Fruit fly (Drosophila melanogaster): ENCODE results near the gene CG42526.

DNA sequence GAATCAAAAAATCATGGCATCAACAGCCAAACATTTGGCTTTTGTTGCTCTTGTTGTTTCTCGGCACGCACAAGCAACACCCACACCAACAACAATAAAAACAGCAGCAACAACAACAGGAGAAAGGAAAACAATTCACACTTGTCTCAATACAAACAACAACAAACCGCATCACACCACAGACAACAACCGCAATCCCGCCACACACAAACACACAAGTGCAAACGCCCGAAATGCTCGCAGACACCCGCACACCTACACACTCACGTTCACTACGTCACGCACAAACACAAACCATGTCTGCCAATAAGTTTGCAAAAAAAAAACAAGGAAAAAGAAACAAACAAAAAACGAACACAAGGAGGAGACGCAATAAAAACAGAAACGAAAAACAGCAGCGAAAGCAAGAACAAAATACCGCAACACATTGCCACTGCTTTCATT lies 32.6 kb upstream of the CG42526 start:
- TF ChIP-seq CG9948 (tag; optimal IDR thresholded peaks at IDR 0.05) (no peak), rn (GFP tag; IDR thresholded peaks at IDR 0.05) (no peak), CG8159 (tag; optimal IDR thresholded peaks at IDR 0.05) (no peak), EcR (GFP tag; optimal IDR thresholded peaks at IDR 0.05) (no peak), CG17806 (tag; optimal IDR thresholded peaks at IDR 0.05) (no peak), fd96Ca (GFP tag; IDR thresholded peaks at IDR 0.05) (peak; percentile 69), CG8301 (tag; optimal IDR thresholded peaks at IDR 0.05) (no peak), Pif1B (GFP tag; optimal IDR thresholded peaks at IDR 0.05) (no peak), D1 (tag; optimal IDR thresholded peaks at IDR 0.05) (no peak), CG4496 (GFP tag; IDR thresholded peaks at IDR 0.05) (peak; percentile 75), CG12605 (GFP tag; IDR thresholded peaks at IDR 0.05) (peak; percentile 72; the same call in 1 of the 2 replicates), Snoo (tag; optimal IDR thresholded peaks at IDR 0.05) (peak; percentile 12), CG13204 (GFP tag; optimal IDR thresholded peaks at IDR 0.05) (peak; percentile 57), gl (tag; optimal IDR thresholded peaks at IDR 0.05) (peak; percentile 64)

Data from whole organism, pupa.